Fruit fly (Drosophila melanogaster) whole organism, prepupa: ENCODE results near the gene CG18599.

Source experiments
- Blimp-1 ChIP-seq: fragments of 200-800 bp; sonication (Bioruptor generic); optimal IDR thresholded peaks from 3 replicates; lab custom pipeline; 2017; ENCODE audit warnings: missing biosample characterization, missing genetic modification characterization, mild to moderate bottlenecking, moderate library complexity, missing genetic modification reagents
- CG10631 ChIP-seq: fragments of 200-800 bp; sonication (Bioruptor generic); optimal IDR thresholded peaks from 2 replicates; lab custom pipeline; 2016; ENCODE audit warnings: missing biosample characterization, missing genetic modification characterization
- CG10669 ChIP-seq: fragments of 200-800 bp; sonication (Bioruptor generic); optimal IDR thresholded peaks from 3 replicates; lab custom pipeline; 2018; ENCODE audit warnings: missing biosample characterization, mild to moderate bottlenecking, missing genetic modification characterization, moderate library complexity
- CG11294 ChIP-seq: fragments of 200-800 bp; sonication (Bioruptor generic); IDR thresholded peaks from 2 replicates; pipeline ENCODE4 v1.3.6; 2022; ENCODE audit warnings: missing biosample characterization, missing genetic modification characterization
- CG11762 ChIP-seq: fragments of 200-800 bp; sonication (Bioruptor generic); optimal IDR thresholded peaks from 3 replicates; lab custom pipeline; 2016; ENCODE audit warnings: missing biosample characterization, missing genetic modification characterization; ENCODE audit not compliant: insufficient read depth
- CG15336 ChIP-seq: fragments of 200-800 bp; sonication (Bioruptor generic); IDR thresholded peaks from 2 replicates; pipeline ENCODE4 v1.3.6; 2022; ENCODE audit warnings: missing biosample characterization, missing genetic modification characterization
- CG1621 ChIP-seq: fragments of 200-800 bp; sonication (Bioruptor generic); optimal IDR thresholded peaks from 3 replicates; lab custom pipeline; 2018; ENCODE audit warnings: missing biosample characterization, mild to moderate bottlenecking, missing genetic modification characterization
- CG16779 ChIP-seq: fragments of 200-800 bp; sonication (Bioruptor generic); optimal IDR thresholded peaks from 3 replicates; lab custom pipeline; 2017; ENCODE audit warnings: missing biosample characterization, mild to moderate bottlenecking, missing genetic modification characterization
- CG31627 ChIP-seq: fragments of 200-800 bp; sonication (Bioruptor generic); optimal IDR thresholded peaks from 3 replicates; lab custom pipeline; 2016; ENCODE audit warnings: missing biosample characterization, missing genetic modification characterization
- CG32006 ChIP-seq: fragments of 200-800 bp; sonication (Bioruptor generic); optimal IDR thresholded peaks from 3 replicates; lab custom pipeline; 2017; ENCODE audit warnings: missing biosample characterization, mild to moderate bottlenecking, missing genetic modification characterization
- CG34406 ChIP-seq: fragments of 200-800 bp; sonication (Bioruptor generic); optimal IDR thresholded peaks from 3 replicates; lab custom pipeline; 2016; ENCODE audit warnings: missing biosample characterization, missing genetic modification characterization
- CG6163 ChIP-seq: fragments of 200-800 bp; sonication (Bioruptor generic); IDR thresholded peaks from 3 replicates; pipeline ENCODE4 v1.3.6; 2022; ENCODE audit warnings: missing biosample characterization, missing genetic modification characterization
- CG6276 ChIP-seq: fragments of 200-800 bp; sonication (Bioruptor generic); optimal IDR thresholded peaks from 2 replicates; lab custom pipeline; 2017; ENCODE audit warnings: missing biosample characterization, mild to moderate bottlenecking, missing genetic modification characterization
- CG6808 ChIP-seq: fragments of 200-800 bp; sonication (Bioruptor generic); optimal IDR thresholded peaks from 3 replicates; lab custom pipeline; 2017; ENCODE audit warnings: missing biosample characterization, missing genetic modification characterization, mild to moderate bottlenecking, moderate library complexity, missing genetic modification reagents
- CG6854 ChIP-seq: fragments of 200-800 bp; sonication (Bioruptor generic); optimal IDR thresholded peaks from 2 replicates; lab custom pipeline; 2017; ENCODE audit warnings: missing biosample characterization, mild to moderate bottlenecking, missing genetic modification characterization
- CG7368 ChIP-seq: fragments of 200-800 bp; sonication (Bioruptor generic); optimal IDR thresholded peaks from 3 replicates; lab custom pipeline; 2016; ENCODE audit warnings: missing biosample characterization, missing genetic modification characterization
- CG8119 ChIP-seq: fragments of 200-800 bp; sonication (Bioruptor generic); IDR thresholded peaks from 3 replicates; pipeline ENCODE4 v1.3.6; 2022; ENCODE audit warnings: missing biosample characterization, missing genetic modification characterization
- CG8319 ChIP-seq: fragments of 200-800 bp; sonication (Bioruptor generic); optimal IDR thresholded peaks from 3 replicates; lab custom pipeline; 2016; ENCODE audit warnings: missing biosample characterization, missing genetic modification characterization
- CG8632 ChIP-seq: fragments of 200-800 bp; sonication (Bioruptor generic); optimal IDR thresholded peaks from 3 replicates; lab custom pipeline; 2016; ENCODE audit warnings: missing biosample characterization, missing genetic modification characterization
- CG9139 ChIP-seq: fragments of 200-800 bp; sonication (Bioruptor generic); optimal IDR thresholded peaks from 3 replicates; lab custom pipeline; 2017; ENCODE audit warnings: missing biosample characterization, mild to moderate bottlenecking, missing genetic modification characterization
- Eip75B ChIP-seq: fragments of 200-800 bp; sonication (Bioruptor generic); optimal IDR thresholded peaks from 3 replicates; lab custom pipeline; 2016; ENCODE audit warnings: missing biosample characterization, missing genetic modification characterization
- Eip78C ChIP-seq: fragments of 200-800 bp; sonication (Bioruptor generic); peaks from one replicate; lab custom pipeline; 2016; ENCODE audit warnings: missing biosample characterization, missing genetic modification characterization
- Eip93F ChIP-seq: fragments of 200-800 bp; sonication (Bioruptor generic); optimal IDR thresholded peaks from 2 replicates; lab custom pipeline; 2016; ENCODE audit warnings: missing biosample characterization, mild to moderate bottlenecking, missing genetic modification characterization
- Ets21C ChIP-seq: fragments of 200-800 bp; sonication (Bioruptor generic); optimal IDR thresholded peaks from 3 replicates; lab custom pipeline; 2016; ENCODE audit warnings: missing biosample characterization, missing genetic modification characterization
- Ets96B ChIP-seq: fragments of 200-800 bp; optimal IDR thresholded peaks from 2 replicates; lab custom pipeline; 2019; ENCODE audit warnings: missing biosample characterization, mild to moderate bottlenecking, missing genetic modification characterization, moderate library complexity
- Hr38 ChIP-seq: sonication (Bioruptor generic); optimal IDR thresholded peaks from 2 replicates; lab custom pipeline; 2016; ENCODE audit warnings: missing biosample characterization, missing genetic modification characterization
- Hr39 ChIP-seq: fragments of 200-800 bp; sonication (Bioruptor generic); optimal IDR thresholded peaks from 2 replicates; lab custom pipeline; 2016; ENCODE audit warnings: missing biosample characterization, missing genetic modification characterization
- Hr4 ChIP-seq: fragments of 200-800 bp; sonication (Bioruptor generic); optimal IDR thresholded peaks from 3 replicates; lab custom pipeline; 2016; ENCODE audit warnings: missing biosample characterization, missing genetic modification characterization
- OdsH ChIP-seq: fragments of 200-800 bp; sonication (Bioruptor generic); optimal IDR thresholded peaks from 3 replicates; lab custom pipeline; 2016; ENCODE audit warnings: missing biosample characterization, missing genetic modification characterization
- Smox ChIP-seq: fragments of 200-800 bp; sonication (Bioruptor generic); optimal IDR thresholded peaks from 3 replicates; lab custom pipeline; 2016; ENCODE audit warnings: missing biosample characterization, missing genetic modification characterization
- Sox102F ChIP-seq: fragments of 200-800 bp; sonication (Bioruptor generic); optimal IDR thresholded peaks from 2 replicates; lab custom pipeline; 2016; ENCODE audit warnings: missing biosample characterization, mild to moderate bottlenecking, missing genetic modification characterization
- Sox14 ChIP-seq: fragments of 200-800 bp; sonication (Bioruptor generic); optimal IDR thresholded peaks from 3 replicates; lab custom pipeline; 2016; ENCODE audit warnings: missing biosample characterization, missing genetic modification characterization
- achi ChIP-seq: fragments of 200-800 bp; sonication (Bioruptor generic); optimal IDR thresholded peaks from 3 replicates; lab custom pipeline; 2016; ENCODE audit warnings: missing biosample characterization, missing genetic modification characterization
- acj6 ChIP-seq: fragments of 200-800 bp; sonication (Bioruptor generic); optimal IDR thresholded peaks from 3 replicates; lab custom pipeline; 2016; ENCODE audit warnings: missing biosample characterization, missing genetic modification characterization
- cyc ChIP-seq: fragments of 200-800 bp; sonication (Bioruptor generic); optimal IDR thresholded peaks from 3 replicates; lab custom pipeline; 2016; ENCODE audit warnings: missing biosample characterization, missing genetic modification characterization
- dac ChIP-seq: fragments of 200-800 bp; sonication (Bioruptor generic); optimal IDR thresholded peaks from 2 replicates; lab custom pipeline; 2017; ENCODE audit warnings: missing biosample characterization, mild to moderate bottlenecking, missing genetic modification characterization
- dsx ChIP-seq: fragments of 200-800 bp; optimal IDR thresholded peaks from 3 replicates; lab custom pipeline; 2019; ENCODE audit warnings: missing biosample characterization, mild to moderate bottlenecking, missing genetic modification characterization, moderate library complexity; ENCODE audit not compliant: poor library complexity, severe bottlenecking
- eg ChIP-seq: fragments of 200-800 bp; sonication (Bioruptor generic); IDR thresholded peaks from 3 replicates; pipeline ENCODE4 v1.3.6; 2022; ENCODE audit warnings: missing biosample characterization, missing genetic modification characterization
- esn ChIP-seq: fragments of 200-800 bp; sonication (Bioruptor generic); optimal IDR thresholded peaks from 2 replicates; lab custom pipeline; 2016; ENCODE audit warnings: missing biosample characterization, mild to moderate bottlenecking, missing genetic modification characterization, moderate library complexity
- fd59A ChIP-seq: fragments of 200-800 bp; sonication (Bioruptor generic); optimal IDR thresholded peaks from 2 replicates; lab custom pipeline; 2017; ENCODE audit warnings: missing biosample characterization, mild to moderate bottlenecking, missing genetic modification characterization, missing genetic modification reagents
- fd85E ChIP-seq: fragments of 200-800 bp; sonication (Bioruptor generic); optimal IDR thresholded peaks from 3 replicates; lab custom pipeline; 2016; ENCODE audit warnings: missing biosample characterization, missing genetic modification characterization
- fkh ChIP-seq: fragments of 200-800 bp; sonication (Bioruptor generic); optimal IDR thresholded peaks from 3 replicates; lab custom pipeline; 2017; ENCODE audit warnings: missing biosample characterization, mild to moderate bottlenecking, missing genetic modification characterization, moderate library complexity
- lz ChIP-seq: fragments of 200-800 bp; sonication (Bioruptor generic); optimal IDR thresholded peaks from 3 replicates; lab custom pipeline; 2016; ENCODE audit warnings: missing biosample characterization, missing genetic modification characterization
- salr ChIP-seq, 2 experiments: fragments of 200-800 bp; sonication (Bioruptor generic); optimal IDR thresholded peaks; 3 replicates each; lab custom pipeline; 2016 to 2018; ENCODE audit warnings: missing biosample characterization in 2 of 2, missing genetic modification characterization in 2 of 2, mild to moderate bottlenecking in 1 of 2
- ss ChIP-seq, 2 experiments: fragments of 200-800 bp; sonication (Bioruptor generic); optimal IDR thresholded peaks; 2 replicates in 1 of 2; 3 replicates in 1 of 2; lab custom pipeline; 2017 to 2018; ENCODE audit warnings: mild to moderate bottlenecking in 2 of 2, missing biosample characterization in 2 of 2, missing genetic modification characterization in 2 of 2, moderate library complexity in 1 of 2
- topi ChIP-seq: fragments of 200-800 bp; sonication (Bioruptor generic); optimal IDR thresholded peaks from 3 replicates; lab custom pipeline; 2016; ENCODE audit warnings: missing biosample characterization, missing genetic modification characterization
- vri ChIP-seq: fragments of 200-800 bp; sonication (Bioruptor generic); optimal IDR thresholded peaks from 3 replicates; lab custom pipeline; 2016; ENCODE audit warnings: missing biosample characterization, mild to moderate bottlenecking, missing genetic modification characterization

Gene CG18599

dm6 chr3R:18298298-18298899, 30.8 kb downstream of the CG18599 start (continued):
- TF ChIP-seq CG9139 (GFP tag; lab: Kevin White, UChicago) (peak; percentile 36), Hr38 (GFP tag; lab: Kevin White, UChicago) (no peak), CG15336 (peak; percentile 56), cyc (GFP tag; lab: Kevin White, UChicago) (peak; percentile 12), CG7368 (no peak), CG8119 (GFP tag; lab: Robert Waterston, UW) (peak; percentile 57), CG32006 (GFP tag; lab: Kevin White, UChicago) (peak; percentile 20), CG8319 (GFP tag; lab: Kevin White, UChicago) (no peak), achi (peak; percentile 19), CG8632 (GFP tag; lab: Kevin White, UChicago) (peak; percentile 13), CG16779 (tag; lab: Kevin White, UChicago) (peak; percentile 28), fd59A (GFP tag; lab: Kevin White, UChicago) (no peak), ss (GFP tag; optimal IDR thresholded peaks at IDR 0.05; lab: Kevin White, UChicago) (peak; percentile 56 to 72), Smox (GFP tag; lab: Kevin White, UChicago) (no peak), Sox14 (GFP tag; lab: Kevin White, UChicago) (peak; percentile 38), Eip93F (GFP tag; lab: Kevin White, UChicago) (no peak), topi (peak; percentile 17)

dm6 chr3R:18298900-18299321, 31.3 kb downstream of the CG18599 start, which contains the start of gene Dlc90F:
Gene Dlc90F (plus strand): TSS chr3R:18299229.
- TF ChIP-seq Sox102F (GFP tag; lab: Kevin White, UChicago) (no peak), CG15336 (0 out of 2 replicates have a peak, but pooled peaks have one; percentile 24), CG8119 (GFP tag; lab: Robert Waterston, UW) (peak; percentile 50; the same call in 2 of the 3 replicates), dsx (GFP tag; lab: Kevin White, UChicago) (no peak), CG6854 (GFP tag; lab: Kevin White, UChicago) (no peak), CG6276 (GFP tag; lab: Kevin White, UChicago) (no peak), CG1621 (tag; lab: Kevin White, UChicago) (peak; percentile 33), Blimp-1 (peak; percentile 16), CG8632 (GFP tag; lab: Kevin White, UChicago) (peak; percentile 8), lz (GFP tag; lab: Kevin White, UChicago) (peak; percentile 79), fd59A (GFP tag; lab: Kevin White, UChicago) (peak; percentile 25), Hr39 (peak; percentile 84), acj6 (no peak), CG7368 (peak; percentile 34), Sox14 (GFP tag; lab: Kevin White, UChicago) (peak; percentile 77), CG34406 (GFP tag; lab: Kevin White, UChicago) (peak; percentile 32), esn (GFP tag; lab: Kevin White, UChicago) (peak; percentile 71), Smox (GFP tag; lab: Kevin White, UChicago) (no peak), CG10669 (GFP tag; lab: Kevin White, UChicago) (no peak), fkh (GFP tag; lab: Kevin White, UChicago) (no peak), CG11762 (no peak), CG6808 (no peak), Eip75B (GFP tag; lab: Kevin White, UChicago) (no peak), cyc (GFP tag; lab: Kevin White, UChicago) (peak; percentile 73), Hr4 (peak; percentile 72), CG6163 (GFP tag; lab: Robert Waterston, UW) (peak; percentile 81), eg (GFP tag; lab: Robert Waterston, UW) (peak; percentile 80), CG11294 (peak; percentile 54; the same call in 1 of the 2 replicates), vri (no peak), Ets96B (tag; lab: Kevin White, UChicago) (peak; percentile 49), Eip78C (peak; percentile 78), CG9139 (GFP tag; lab: Kevin White, UChicago) (no peak), Eip93F (GFP tag; lab: Kevin White, UChicago) (no peak), salr (GFP tag; optimal IDR thresholded peaks at IDR 0.05; lab: Kevin White, UChicago) (peak in 1 of 2 experiments; percentile 42), topi (peak; percentile 63), dac (GFP tag; lab: Kevin White, UChicago) (no peak), OdsH (GFP tag; lab: Kevin White, UChicago) (peak; percentile 76), CG10631 (no peak), fd85E (GFP tag; lab: Kevin White, UChicago) (no peak), CG31627 (GFP tag; lab: Kevin White, UChicago) (peak; percentile 84), Ets21C (GFP tag; lab: Kevin White, UChicago) (peak; percentile 70)
